Fruit fly (Drosophila melanogaster): ENCODE data around the gene Ptp61F.

The Ptp61F gene

dm6 chr3L:1417898-1418297, 57.2 kb downstream of the Ptp61F start:
- TF ChIP-seq scrt (GFP tag; optimal IDR thresholded peaks at IDR 0.05) (no peak), row (GFP tag; IDR thresholded peaks at IDR 0.05) (0 out of 3 replicates have a peak, but pooled peaks have one; percentile 10)

- TF ChIP-seq CG2116 (GFP tag; optimal IDR thresholded peaks at IDR 0.05) (no peak), slp2 (GFP tag; optimal IDR thresholded peaks at IDR 0.05) (no peak), ab (GFP tag; optimal IDR thresholded peaks at IDR 0.05) (no peak), Nf-YB (GFP tag; optimal IDR thresholded peaks at IDR 0.05) (no peak), GATAe (GFP tag; conservative IDR thresholded peaks at IDR 0.05) (no peak), zf30C (GFP tag; optimal IDR thresholded peaks at IDR 0.05) (no peak), bsh (GFP tag; optimal IDR thresholded peaks at IDR 0.05) (no peak), CG14667 (GFP tag; IDR thresholded peaks at IDR 0.05) (no peak), CG3726 (GFP tag; IDR thresholded peaks at IDR 0.05) (no peak), pum (GFP tag; optimal IDR thresholded peaks at IDR 0.05) (no peak), Ets65A (GFP tag) (no peak), C15 (GFP tag; IDR thresholded peaks at IDR 0.05) (no peak), CG12942 (GFP tag; optimal IDR thresholded peaks at IDR 0.05) (no peak), CG11398 (GFP tag; optimal IDR thresholded peaks at IDR 0.05) (no peak), slbo (GFP tag; IDR thresholded peaks at IDR 0.05) (no peak), pros (GFP tag; optimal IDR thresholded peaks at IDR 0.05) (no peak), kni (GFP tag; optimal IDR thresholded peaks at IDR 0.05) (no peak)
These were observed 59.1 kb downstream of the Ptp61F start, which contains the start of gene FucTD for dm6 chr3L:1415931-1416330. FucTD (plus strand) TSS chr3L:1416231.

- TF ChIP-seq croc (GFP tag; conservative IDR thresholded peaks at IDR 0.05) = peak; percentile 61
- no peak for TF ChIP-seq CG42726 (GFP tag; IDR thresholded peaks at IDR 0.05; ENCODE audit: partially characterized antibody)
- TF ChIP-seq CG11695 (GFP tag; IDR thresholded peaks at IDR 0.05) = peak; percentile 41; the same call in 1 of the 3 replicates
- TF ChIP-seq lola (GFP tag; optimal IDR thresholded peaks at IDR 0.05) = peak in 1 of 3 experiments; percentile 82
- peak; percentile 67 for TF ChIP-seq sens-2 (GFP tag; IDR thresholded peaks at IDR 0.05)
- TF ChIP-seq CG9609 (GFP tag; optimal IDR thresholded peaks at IDR 0.05) = peak; percentile 14
- TF ChIP-seq CG10147 (GFP tag; optimal IDR thresholded peaks at IDR 0.05) = no peak
- no peak for TF ChIP-seq B-H1 (GFP tag; IDR thresholded peaks at IDR 0.05)
- no peak for TF ChIP-seq Lpt (GFP tag; optimal IDR thresholded peaks at IDR 0.05)
- TF ChIP-seq CG7963 (GFP tag; IDR thresholded peaks at IDR 0.05; ENCODE audit: partially characterized antibody) = no peak
- TF ChIP-seq onecut (GFP tag; IDR thresholded peaks at IDR 0.05) = no peak
- no peak for TF ChIP-seq CG14965 (GFP tag; optimal IDR thresholded peaks at IDR 0.05; ENCODE audit: borderline replicate concordance)
- no peak for TF ChIP-seq btn (GFP tag; optimal IDR thresholded peaks at IDR 0.05)
- TF ChIP-seq hb (GFP tag; IDR thresholded peaks at IDR 0.05; ENCODE audit: partially characterized antibody) = no peak
- TF ChIP-seq CG18011 (GFP tag; optimal IDR thresholded peaks at IDR 0.05) = no peak
- TF ChIP-seq Eip74EF (GFP tag; optimal IDR thresholded peaks at IDR 0.05) = no peak
- peak; percentile 21 for TF ChIP-seq Side (GFP tag; optimal IDR thresholded peaks at IDR 0.05)
- no peak for TF ChIP-seq CG34376 (GFP tag; optimal IDR thresholded peaks at IDR 0.05)
- TF ChIP-seq Dip2 (GFP tag; IDR thresholded peaks at IDR 0.05) = no peak
- 0 out of 2 replicates have a peak, but pooled peaks have one; percentile 38 for TF ChIP-seq seq (GFP tag; IDR thresholded peaks at IDR 0.05)
- TF ChIP-seq Dad (GFP tag; optimal IDR thresholded peaks at IDR 0.05) = no peak
- no peak for TF ChIP-seq CG11093 (GFP tag; IDR thresholded peaks at IDR 0.05)
- no peak for TF ChIP-seq CG8281 (tag; optimal IDR thresholded peaks at IDR 0.05)
- peak; percentile 70 for TF ChIP-seq peb (GFP tag; IDR thresholded peaks at IDR 0.05)
- no peak for TF ChIP-seq CG16813 (GFP tag; IDR thresholded peaks at IDR 0.05; ENCODE audit: partially characterized antibody)
- peak; percentile 46; the same call in 1 of the 2 replicates for TF ChIP-seq Rx (GFP tag; IDR thresholded peaks at IDR 0.05)
- peak; percentile 39 for TF ChIP-seq Ssrp (tag; optimal IDR thresholded peaks at IDR 0.05)
- TF ChIP-seq Mes4 (GFP tag; optimal IDR thresholded peaks at IDR 0.05) = peak; percentile 33
- no peak for TF ChIP-seq ewg (GFP tag; optimal IDR thresholded peaks at IDR 0.05)
- TF ChIP-seq rib (GFP tag; IDR thresholded peaks at IDR 0.05) = no peak
These were observed 61.0 kb downstream of the Ptp61F start for dm6 chr3L:1414032-1414431.

Measured in whole organism, embryonic.